Worm (Caenorhabditis elegans) whole organism, dauer: ENCODE measurements around the gene col-81.

Experiments
- unc-62 ChIP-seq: sonication (generic microtip); optimal IDR thresholded peaks from 2 replicates; lab custom pipeline; 2017; ENCODE audit warnings: missing biosample characterization, missing genetic modification reagents, missing genetic modification characterization

The col-81 gene

DNA sequence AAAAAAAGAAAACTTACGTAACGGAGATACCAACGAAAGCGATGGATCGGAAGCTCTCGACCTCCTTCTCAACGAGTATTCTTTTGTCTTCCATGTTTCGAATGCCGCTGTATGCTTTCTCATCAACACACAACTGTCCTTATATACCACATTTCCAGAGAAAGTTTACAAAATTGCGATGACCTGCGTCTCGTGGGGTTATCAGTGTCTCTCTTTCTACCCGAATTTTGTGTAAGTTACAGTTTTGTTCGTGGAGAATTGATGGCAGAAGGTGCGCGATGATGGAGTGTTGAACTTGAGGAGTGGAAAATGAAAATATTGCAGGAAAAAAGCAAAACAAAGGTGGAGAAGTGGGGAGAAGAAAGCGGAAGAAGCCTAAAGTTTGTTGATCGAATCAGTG is at the start of gene col-81:
col-81 (minus strand) TSS at position 101 of the 400 bp plus-strand sequence.
- TF ChIP-seq unc-62 (GFP tag; lab: Kevin White, UChicago): no peak

DNA sequence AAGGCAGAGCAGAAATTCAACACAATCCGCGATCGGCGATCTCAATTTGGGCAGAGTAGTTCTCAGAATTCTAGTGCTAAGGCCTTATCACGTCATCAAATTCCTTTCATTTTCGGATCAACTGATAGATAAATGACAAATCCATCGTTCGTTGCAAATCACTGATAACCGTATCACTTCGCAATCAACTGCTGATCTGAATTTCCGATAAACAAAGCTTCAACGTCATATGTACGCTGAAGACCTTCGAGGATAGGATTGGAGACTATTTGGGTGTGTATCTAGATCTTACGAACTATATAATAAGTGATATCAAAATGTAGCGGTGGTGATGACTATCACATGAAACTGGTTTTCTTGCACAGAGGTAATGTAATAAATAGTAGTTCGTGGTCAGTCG is 43.7 kb upstream of the col-81 start:
- no peak for TF ChIP-seq unc-62 (GFP tag; lab: Kevin White, UChicago)

DNA sequence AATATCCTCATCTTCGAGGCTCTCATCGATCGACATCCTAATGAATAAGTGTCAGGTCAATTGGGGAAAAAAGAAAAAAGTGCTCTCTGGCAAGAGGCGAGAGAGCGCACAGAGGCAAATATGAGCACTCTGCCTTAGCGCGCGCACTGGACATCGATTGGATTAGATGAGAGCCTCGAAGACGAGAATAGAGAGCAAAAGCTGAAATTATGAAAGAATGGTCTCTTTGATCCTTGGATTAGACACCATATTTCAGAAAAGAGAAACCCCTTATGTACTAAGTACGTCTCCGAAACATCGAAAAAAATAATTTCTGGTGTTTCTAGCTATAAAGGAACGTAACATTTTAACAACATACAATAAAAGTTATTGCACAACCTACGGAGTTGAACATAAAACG is 41.7 kb upstream of the col-81 start, which contains the start of gene F45E10.2:
F45E10.2 (minus strand) TSS at position 101 of the 400 bp plus-strand sequence.
- TF ChIP-seq unc-62 (GFP tag; lab: Kevin White, UChicago): no peak

DNA sequence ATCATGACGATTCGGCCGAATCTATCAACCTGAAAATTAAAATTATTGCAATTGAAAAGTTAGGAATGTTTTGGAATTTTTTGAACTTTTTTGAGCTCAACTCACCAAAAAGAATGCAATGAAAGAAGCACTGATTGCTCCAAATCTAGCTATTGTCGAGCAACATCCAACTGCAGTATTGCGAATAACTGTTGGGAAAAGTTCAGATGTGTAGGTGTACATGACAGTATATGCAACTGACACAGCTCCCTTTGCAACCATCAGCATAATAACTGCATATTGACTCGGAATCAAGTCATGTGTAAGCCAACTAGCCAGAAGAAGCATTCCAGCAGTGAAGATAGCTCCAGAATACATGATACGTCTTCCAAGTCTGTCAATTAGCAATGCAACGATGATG is 39.0 kb upstream of the col-81 start:
- no peak for TF ChIP-seq unc-62 (GFP tag; lab: Kevin White, UChicago)

- no peak for TF ChIP-seq unc-62 (GFP tag; lab: Kevin White, UChicago)
Observed at ce11 chrII:11050678-11051077, 37.1 kb upstream of the col-81 start.

ce11 chrII:11049876-11050275 is 36.3 kb upstream of the col-81 start, which contains the start of the genes sdhd-1 and ilkp-1:
TSS of gene sdhd-1 (minus strand) at chrII:11049913.
TSS of gene ilkp-1 (plus strand) at chrII:11050255.
- TF ChIP-seq unc-62 (GFP tag; lab: Kevin White, UChicago): no peak

DNA sequence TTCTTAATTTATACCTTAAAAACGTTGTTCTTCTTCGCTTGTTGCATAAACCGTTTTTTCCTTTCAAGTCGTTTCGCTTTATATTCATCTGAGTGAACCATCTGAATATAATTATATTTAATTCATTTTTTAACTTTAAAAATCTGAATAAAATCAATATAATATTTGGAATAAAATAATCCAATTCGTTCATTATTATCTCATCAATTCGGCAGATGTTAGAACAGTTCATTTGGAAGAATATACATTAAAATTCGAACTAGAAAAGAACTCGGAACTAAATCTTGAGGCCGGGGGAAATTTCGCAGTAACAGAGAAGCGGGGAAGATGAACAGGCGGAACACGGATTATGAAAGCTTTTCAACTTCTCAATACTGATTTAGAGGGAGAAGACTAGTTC is 35.4 kb upstream of the col-81 start, which contains the start of gene F33A8.4:
F33A8.4 (minus strand) TSS at position 101 of the 400 bp plus-strand sequence.
- no peak for TF ChIP-seq unc-62 (GFP tag; lab: Kevin White, UChicago)

DNA sequence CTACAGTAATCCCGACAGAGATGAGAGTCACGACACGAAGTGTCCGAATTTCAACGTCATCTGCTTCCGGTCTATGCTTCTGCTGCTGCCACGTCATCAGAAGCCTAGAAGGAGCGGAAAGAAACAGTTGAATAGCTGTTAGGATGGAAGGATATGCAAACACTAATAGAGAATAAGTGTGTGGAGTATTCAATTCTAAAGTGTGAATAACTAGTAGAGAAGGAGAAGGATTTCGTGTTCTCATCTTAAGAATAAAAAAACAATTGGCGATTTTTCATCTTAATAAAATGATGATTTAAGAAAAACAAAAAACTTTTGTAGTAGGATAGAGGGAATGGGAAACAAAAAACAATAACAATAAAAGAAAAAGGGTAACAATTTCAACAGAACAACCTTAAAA is 32.3 kb upstream of the col-81 start, which contains the start of gene col-83:
col-83 (minus strand) TSS at position 101 of the 400 bp plus-strand sequence.
- no peak for TF ChIP-seq unc-62 (GFP tag; lab: Kevin White, UChicago)

ce11 chrII:11044193-11044568 is 30.6 kb upstream of the col-81 start:
- TF ChIP-seq unc-62 (GFP tag; lab: Kevin White, UChicago): no peak

- TF ChIP-seq unc-62 (GFP tag; lab: Kevin White, UChicago): no peak
Observed at ce11 chrII:11043546-11044192, 30.1 kb upstream of the col-81 start.

DNA sequence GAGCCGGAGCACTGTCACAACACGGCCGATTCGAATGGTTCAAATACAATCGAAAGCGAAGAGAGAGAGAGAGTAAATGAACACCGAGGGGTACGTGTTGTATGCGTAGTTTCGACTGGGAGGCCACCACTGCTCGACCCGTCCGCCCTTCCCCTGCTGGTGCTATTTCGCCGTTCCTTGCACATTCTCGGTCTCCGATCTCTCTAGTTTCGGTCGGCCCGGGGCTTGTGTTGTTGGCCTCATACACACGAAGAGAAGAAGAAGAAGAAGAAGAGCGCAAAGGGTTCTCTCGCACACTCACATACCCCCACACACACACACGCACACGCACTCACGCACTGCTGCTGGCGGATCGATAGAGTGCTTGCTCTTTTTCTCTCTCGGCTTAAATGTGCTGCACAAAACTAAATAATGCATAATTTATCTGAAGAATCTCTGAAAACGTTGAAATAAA is 29.3 kb upstream of the col-81 start:
- no peak for TF ChIP-seq unc-62 (GFP tag; lab: Kevin White, UChicago)

DNA sequence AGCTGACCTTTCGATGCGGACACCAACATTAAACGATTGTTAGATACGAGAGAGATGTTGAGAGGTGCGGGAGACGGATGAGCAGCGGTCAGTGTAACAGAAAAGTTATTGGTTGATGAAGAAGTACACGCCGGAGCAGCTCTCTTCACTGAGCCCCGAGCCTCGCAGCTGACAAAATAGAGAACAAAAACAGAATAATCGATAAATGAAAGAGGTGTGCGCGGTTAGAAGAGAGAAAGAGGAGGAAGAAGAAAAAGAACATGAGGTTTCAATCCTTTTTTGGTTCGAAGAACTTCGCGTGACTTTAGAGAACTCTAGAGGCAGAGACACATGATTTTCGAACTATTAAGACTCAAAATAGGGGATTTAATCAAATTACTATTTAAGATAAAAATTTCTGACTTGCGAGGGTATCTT is 28.3 kb upstream of the col-81 start:
- TF ChIP-seq unc-62 (GFP tag; lab: Kevin White, UChicago): no peak

DNA sequence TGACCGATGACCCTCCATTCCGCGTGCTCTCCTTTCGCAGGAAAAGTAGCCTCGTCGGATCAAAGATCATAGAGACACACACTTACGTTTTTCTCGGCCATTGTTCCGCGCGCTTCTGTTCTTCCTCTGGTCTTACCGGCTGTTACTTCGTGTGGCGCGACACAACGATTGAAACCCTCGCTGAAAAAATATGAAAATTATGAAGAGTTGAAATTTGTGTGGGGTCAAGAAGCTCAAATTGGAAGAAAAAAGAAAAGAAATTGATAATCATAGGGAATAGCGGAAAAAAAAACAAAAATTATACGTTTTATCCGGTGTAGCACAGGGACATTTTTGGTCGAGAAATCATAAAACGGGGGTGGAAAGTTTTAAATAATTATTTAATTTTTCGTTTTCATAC is 27.5 kb upstream of the col-81 start, which contains the start of gene cey-1:
cey-1 (minus strand) TSS at position 180 of the 400 bp plus-strand sequence.
- TF ChIP-seq unc-62 (GFP tag; lab: Kevin White, UChicago): no peak

- TF ChIP-seq unc-62 (GFP tag; lab: Kevin White, UChicago): no peak
Observed at ce11 chrII:11040140-11040539, 26.6 kb upstream of the col-81 start.

ce11 chrII:11035774-11036173 is 22.2 kb upstream of the col-81 start, which contains the start of gene srlf-15:
TSS of gene srlf-15 (plus strand) at chrII:11036074.
- TF ChIP-seq unc-62 (GFP tag; lab: Kevin White, UChicago): no peak

- no peak for TF ChIP-seq unc-62 (GFP tag; lab: Kevin White, UChicago)
Observed at ce11 chrII:11032812-11033211, 19.2 kb upstream of the col-81 start.

DNA sequence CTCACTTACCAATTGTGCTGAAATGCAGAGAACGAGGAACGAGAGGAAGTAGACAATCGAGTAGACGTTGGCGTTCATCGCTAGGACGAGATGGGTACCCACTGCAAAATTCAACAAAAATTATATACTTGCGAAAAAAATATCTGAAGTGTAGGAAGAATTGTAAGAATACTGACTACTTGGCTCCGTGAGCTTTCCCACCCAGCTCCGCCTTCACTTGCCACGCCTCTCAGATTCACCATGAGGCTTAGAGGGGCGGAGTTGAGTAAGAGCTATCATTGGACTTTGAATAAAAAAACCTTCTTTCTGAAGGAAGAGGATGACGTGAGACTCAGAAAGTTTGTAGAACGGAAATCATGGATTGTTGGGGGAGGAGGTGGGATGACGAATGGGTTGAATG is 16.7 kb upstream of the col-81 start, which contains the start of gene nlp-18:
nlp-18 (minus strand) TSS at position 101 of the 400 bp plus-strand sequence.
- TF ChIP-seq unc-62 (GFP tag; lab: Kevin White, UChicago): no peak
